Worm (Caenorhabditis elegans): Measurements from ENCODE around the gene H09F14.1.

Gene H09F14.1

DNA sequence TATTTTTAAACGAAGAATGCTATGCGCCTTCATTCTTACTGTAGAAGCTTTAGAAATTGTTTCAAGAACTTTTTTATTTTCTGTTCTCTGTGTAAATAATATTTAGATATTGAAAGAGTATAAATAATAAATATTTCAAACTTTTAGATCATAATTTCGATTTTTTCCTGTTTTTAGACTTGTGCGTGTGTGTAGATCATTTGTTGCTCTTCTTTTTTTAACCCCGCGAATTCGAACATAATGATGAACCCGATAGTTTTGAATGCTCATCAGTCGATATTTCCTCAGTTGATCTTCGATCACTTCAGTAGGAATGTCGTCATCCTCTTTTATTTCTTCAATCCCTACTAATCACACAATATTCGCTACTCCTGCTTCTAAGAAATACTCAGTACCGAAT lies 18.2 kb downstream of the H09F14.1 start, which contains the start of gene T21C9.13:
Gene T21C9.13, plus strand, starts transcription at position 33 of the 400 bp plus-strand sequence.
- no peak for TF ChIP-seq unc-62 (GFP tag; optimal IDR thresholded peaks at IDR 0.05)

DNA sequence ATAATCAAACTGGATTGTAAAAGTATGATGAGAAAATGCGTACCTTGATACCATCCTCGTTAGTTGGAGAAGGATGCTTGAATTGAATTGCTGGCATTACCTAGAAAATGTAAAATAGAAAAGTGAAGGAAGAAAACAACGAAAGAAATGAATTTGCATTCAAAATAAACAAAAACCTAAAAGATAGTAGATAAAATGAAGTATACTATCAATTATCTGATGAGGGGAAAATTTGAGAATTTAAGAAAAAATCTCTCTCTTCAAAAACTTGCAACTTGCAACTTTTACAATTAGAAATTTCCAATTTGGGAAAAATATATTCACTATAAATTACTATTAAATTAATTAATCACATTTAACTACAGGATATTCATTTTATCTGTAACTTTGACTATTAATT lies 20.6 kb downstream of the H09F14.1 start, which contains the start of gene T21C9.11:
Gene T21C9.11, minus strand, starts transcription at position 101 of the 400 bp plus-strand sequence.
- no peak for TF ChIP-seq unc-62 (GFP tag; optimal IDR thresholded peaks at IDR 0.05)

DNA sequence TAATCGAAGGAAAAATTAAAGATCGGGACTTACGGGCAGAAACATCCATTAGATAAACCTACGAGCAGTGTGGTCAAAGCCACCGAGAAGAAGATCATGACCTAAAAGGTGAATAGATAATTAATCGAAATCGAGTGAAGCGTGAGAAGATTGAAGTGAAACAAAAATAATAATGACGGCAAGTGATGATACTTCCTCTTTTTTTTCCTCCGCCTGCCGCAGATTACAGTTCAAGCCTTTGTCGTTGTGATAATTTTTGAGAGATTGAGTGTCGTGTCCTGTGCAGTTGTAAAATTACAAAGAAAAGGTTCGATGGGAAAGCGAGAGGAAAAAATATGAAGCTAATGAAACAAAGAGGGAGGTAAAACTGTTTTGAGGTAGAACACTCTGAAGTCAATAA lies 22.9 kb downstream of the H09F14.1 start, which contains the start of gene T21C9.9:
Gene T21C9.9, minus strand, starts transcription at position 101 of the 400 bp plus-strand sequence.
- no peak for TF ChIP-seq unc-62 (GFP tag; optimal IDR thresholded peaks at IDR 0.05)

DNA sequence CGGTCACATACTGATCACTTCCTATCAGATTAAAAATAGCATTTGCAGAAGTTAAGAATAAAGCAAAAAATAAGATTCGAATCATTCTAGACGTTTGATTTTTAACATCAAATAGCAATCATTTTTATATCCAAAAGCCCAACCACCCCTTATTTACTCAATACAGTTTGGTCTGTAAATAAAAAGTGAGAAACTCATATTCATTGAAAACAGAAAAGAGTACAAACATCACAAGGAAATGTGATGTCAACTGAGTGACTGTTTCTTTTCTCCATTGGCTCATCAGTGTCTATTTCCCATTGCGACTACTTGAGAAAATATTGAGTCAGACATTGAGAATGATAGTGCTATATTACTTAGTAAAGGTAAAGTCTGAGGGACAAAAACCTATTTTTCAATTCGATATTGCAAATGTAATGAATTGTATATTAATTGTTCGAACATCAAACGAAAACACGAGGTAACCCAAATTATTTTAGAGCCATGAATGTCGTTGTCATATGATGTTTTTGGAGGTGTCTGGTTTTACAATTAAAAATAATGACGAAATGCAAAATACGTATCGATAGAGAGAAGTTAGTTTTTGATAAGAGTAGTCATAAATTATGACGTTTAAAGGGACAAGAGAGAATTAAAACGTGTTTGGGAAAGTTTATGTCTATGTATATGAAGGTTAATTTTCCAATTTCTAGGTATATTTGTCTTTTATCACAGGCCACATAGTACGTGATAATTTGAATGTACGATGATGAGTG lies 25.4 kb downstream of the H09F14.1 start, which contains the start of gene ttr-23:
Gene ttr-23, minus strand, starts transcription at position 87 of the 755 bp plus-strand sequence.
- TF ChIP-seq unc-62 (GFP tag; optimal IDR thresholded peaks at IDR 0.05) = no peak

- TF ChIP-seq unc-62 (GFP tag; optimal IDR thresholded peaks at IDR 0.05) = no peak
Measured at ce11 chrV:10588694-10589093, 26.7 kb downstream of the H09F14.1 start, which contains the start of gene srg-32. srg-32 (minus strand) TSS chrV:10588794.

- no peak for TF ChIP-seq unc-62 (GFP tag; optimal IDR thresholded peaks at IDR 0.05)
Measured at ce11 chrV:10581837-10582300, 33.5 kb downstream of the H09F14.1 start, which contains the start of gene T21C9.6. T21C9.6 (plus strand) TSS chrV:10581887.

- no peak for TF ChIP-seq unc-62 (GFP tag; optimal IDR thresholded peaks at IDR 0.05)
Measured at ce11 chrV:10580638-10581037, 34.8 kb downstream of the H09F14.1 start.

ce11 chrV:10578938-10579337 lies 36.5 kb downstream of the H09F14.1 start, which contains the start of the genes erh-1 and lpd-9:
erh-1 (minus strand) TSS chrV:10579141.
lpd-9 (plus strand) TSS chrV:10579305.
- TF ChIP-seq unc-62 (GFP tag; optimal IDR thresholded peaks at IDR 0.05) = no peak

DNA sequence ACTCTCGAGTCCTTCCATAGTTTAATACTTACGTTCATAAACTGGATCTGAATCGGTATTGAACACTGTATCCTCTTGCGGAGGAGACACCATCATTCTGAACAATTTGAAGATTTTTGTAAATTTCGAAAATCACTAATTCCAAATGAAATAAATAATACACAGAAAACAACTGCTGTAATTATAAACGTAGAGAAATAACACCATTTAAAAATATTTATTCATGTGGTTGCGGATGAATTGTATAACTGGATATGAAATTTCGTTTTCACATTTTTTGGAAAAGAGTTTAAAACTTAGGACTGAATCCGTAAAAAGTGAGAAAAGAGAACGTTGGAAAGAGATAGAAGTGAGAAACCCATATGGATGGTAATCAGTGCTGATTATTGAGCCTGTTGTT lies 37.2 kb downstream of the H09F14.1 start, which contains the start of gene mics-1:
Gene mics-1, minus strand, starts transcription at position 101 of the 400 bp plus-strand sequence.
- no peak for TF ChIP-seq unc-62 (GFP tag; optimal IDR thresholded peaks at IDR 0.05)

DNA sequence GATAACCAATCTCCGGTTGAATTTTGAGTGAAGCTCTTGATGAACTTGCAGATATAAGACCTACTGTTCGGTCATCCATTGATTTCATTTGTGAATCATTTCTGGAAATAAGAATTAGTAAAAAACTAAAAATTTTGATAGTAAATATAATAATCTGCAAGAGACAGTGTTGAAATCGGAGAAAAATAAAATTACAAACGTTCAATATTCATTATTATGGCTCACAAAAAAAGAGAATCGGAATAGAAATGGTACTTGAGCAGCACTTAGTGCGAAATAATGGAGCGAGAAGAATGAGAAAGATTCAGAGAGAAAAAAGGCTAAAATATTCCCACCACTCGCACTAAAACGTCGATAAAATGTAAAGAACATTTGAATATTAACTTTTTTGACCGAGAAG lies 39.1 kb downstream of the H09F14.1 start, which contains the start of gene vps-54:
Gene vps-54, minus strand, starts transcription at position 101 of the 400 bp plus-strand sequence.
- TF ChIP-seq unc-62 (GFP tag; optimal IDR thresholded peaks at IDR 0.05) = no peak

ce11 chrV:10574197-10574596 lies 41.2 kb downstream of the H09F14.1 start:
- no peak for TF ChIP-seq unc-62 (GFP tag; optimal IDR thresholded peaks at IDR 0.05)

- no peak for TF ChIP-seq unc-62 (GFP tag; optimal IDR thresholded peaks at IDR 0.05)
Measured at ce11 chrV:10572614-10573013, 42.8 kb downstream of the H09F14.1 start, which contains the start of gene del-6. del-6 (plus strand) TSS chrV:10572914.

ce11 chrV:10571523-10571922 lies 43.9 kb downstream of the H09F14.1 start:
- no peak for TF ChIP-seq unc-62 (GFP tag; optimal IDR thresholded peaks at IDR 0.05)

- TF ChIP-seq unc-62 (GFP tag; optimal IDR thresholded peaks at IDR 0.05) = no peak
Measured at ce11 chrV:10568496-10568895, 46.9 kb downstream of the H09F14.1 start.

DNA sequence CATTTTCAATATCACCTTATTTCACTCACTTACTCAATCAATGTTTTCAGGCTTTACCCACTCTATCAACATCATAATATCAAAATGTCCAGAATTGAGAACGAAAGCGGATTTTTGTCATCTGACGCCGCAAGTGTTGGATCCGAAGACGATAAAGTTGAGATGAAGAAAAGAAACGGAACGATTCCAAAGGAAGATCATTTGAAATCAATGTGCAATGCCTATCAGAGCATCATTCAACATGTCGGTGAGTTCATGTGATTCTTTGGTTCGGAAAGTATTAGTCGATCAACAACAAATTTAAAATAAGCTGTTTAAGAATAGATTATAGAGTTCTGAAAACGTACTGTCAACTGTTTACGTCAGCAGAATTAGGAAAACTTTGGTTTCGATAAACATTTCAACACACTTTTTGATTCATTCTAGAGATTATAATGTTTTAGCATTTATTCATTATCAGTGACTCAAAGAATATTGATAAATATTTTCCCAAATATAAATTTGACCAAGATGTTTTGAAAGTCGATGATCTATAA lies 50.5 kb downstream of the H09F14.1 start, which contains the start of gene cat-4:
Gene cat-4, plus strand, starts transcription at position 51 of the 536 bp plus-strand sequence.
- TF ChIP-seq unc-62 (GFP tag; optimal IDR thresholded peaks at IDR 0.05) = no peak

ce11 chrV:10564140-10564539 lies 51.3 kb downstream of the H09F14.1 start:
- no peak for TF ChIP-seq unc-62 (GFP tag; optimal IDR thresholded peaks at IDR 0.05)

All from whole organism, dauer.